Worm (Caenorhabditis elegans): Measurements from ENCODE around the gene npp-9.

ce11 chrIII:3428574-3428973 lies 24.3 kb upstream of the npp-9 start:
- TF ChIP-seq ztf-4 (tag; optimal IDR thresholded peaks at IDR 0.05) = no peak
- TF ChIP-seq unc-62 (GFP tag; optimal IDR thresholded peaks at IDR 0.05) = no peak
- TF ChIP-seq mdl-1 (tag; optimal IDR thresholded peaks at IDR 0.05) = no peak
- no peak for TF ChIP-seq nhr-23 (tag; optimal IDR thresholded peaks at IDR 0.05)
- TF ChIP-seq F13H6.1 (tag; optimal IDR thresholded peaks at IDR 0.05) = no peak
- no peak for TF ChIP-seq R02D3.7 (tag; optimal IDR thresholded peaks at IDR 0.05)
